Fruit fly (Drosophila melanogaster) whole organism, adult: ENCODE results near the gene CG14195.

Source experiments
- CG11617 ChIP-seq: fragments of 200-800 bp; sonication (Bioruptor generic); optimal IDR thresholded peaks from 2 replicates; lab custom pipeline; 2017; ENCODE audit warnings: mild to moderate bottlenecking, missing biosample characterization, missing genetic modification reagents, missing genetic modification characterization
- CG12768 ChIP-seq: fragments of 200-800 bp; sonication (Bioruptor generic); optimal IDR thresholded peaks from 2 replicates; lab custom pipeline; 2017; ENCODE audit warnings: missing biosample characterization, missing genetic modification characterization, mild to moderate bottlenecking, moderate library complexity, missing genetic modification reagents
- CG14711 ChIP-seq: fragments of 200-800 bp; sonication (Bioruptor generic); optimal IDR thresholded peaks from 2 replicates; lab custom pipeline; 2018; ENCODE audit warnings: missing biosample characterization, mild to moderate bottlenecking, missing genetic modification characterization, moderate library complexity
- CG5204 ChIP-seq: fragments of 200-800 bp; sonication (Bioruptor generic); optimal IDR thresholded peaks from 2 replicates; lab custom pipeline; 2016; ENCODE audit warnings: missing biosample characterization, missing genetic modification characterization
- CG7045 ChIP-seq: fragments of 200-800 bp; sonication (Bioruptor generic); optimal IDR thresholded peaks from 2 replicates; lab custom pipeline; 2017; ENCODE audit warnings: missing biosample characterization, mild to moderate bottlenecking, missing genetic modification characterization
- Clk ChIP-seq: fragments of 200-800 bp; sonication (Bioruptor generic); optimal IDR thresholded peaks from 2 replicates; lab custom pipeline; 2017; ENCODE audit warnings: missing biosample characterization, missing genetic modification characterization
- cic ChIP-seq: fragments of 200-800 bp; sonication (Bioruptor generic); optimal IDR thresholded peaks from 2 replicates; lab custom pipeline; 2017; ENCODE audit warnings: missing biosample characterization, mild to moderate bottlenecking, missing genetic modification characterization, moderate library complexity
- cnc ChIP-seq, 2 experiments: fragments of >200 bp; optimal IDR thresholded peaks; 2 replicates each; lab custom pipeline; 2017
- kay ChIP-seq: fragments of 200-800 bp; sonication (Bioruptor generic); peaks from one replicate; lab custom pipeline; 2016; ENCODE audit warnings: missing biosample characterization, missing genetic modification characterization, borderline replicate concordance
- tj ChIP-seq: fragments of 200-800 bp; sonication (Bioruptor generic); optimal IDR thresholded peaks from 3 replicates; lab custom pipeline; 2017; ENCODE audit warnings: missing biosample characterization, mild to moderate bottlenecking, missing genetic modification characterization, moderate library complexity

- TF ChIP-seq cnc (optimal IDR thresholded peaks at IDR 0.05; lab: Kevin White, UChicago) (no peak), tj (GFP tag; lab: Kevin White, UChicago) (no peak), CG7045 (no peak), CG12768 (GFP tag; lab: Kevin White, UChicago) (no peak), cic (GFP tag; lab: Kevin White, UChicago) (no peak), CG5204 (GFP tag; lab: Kevin White, UChicago) (no peak), CG11617 (no peak), CG14711 (tag; lab: Kevin White, UChicago) (no peak), kay (GFP tag; lab: Kevin White, UChicago) (no peak), Clk (no peak)
These were observed 9.2 kb upstream of the CG14195 start for dm6 chrX:19220963-19221572.
